Worm (Caenorhabditis elegans) whole organism, late embryonic: ENCODE results near the gene str-138.

Experiments
- C08G9.2 ChIP-seq: sonication (generic microtip); optimal IDR thresholded peaks from 2 replicates; lab custom pipeline; 2016; ENCODE audit warnings: mild to moderate bottlenecking, missing genetic modification characterization, moderate library complexity, missing compliant biosample characterization
- C38D4.7 ChIP-seq: fragments of 200-800 bp; sonication (Bioruptor generic); optimal IDR thresholded peaks from 2 replicates; lab custom pipeline; 2018; ENCODE audit warnings: mild to moderate bottlenecking, missing genetic modification characterization, moderate library complexity, missing compliant biosample characterization
- K02D7.2 ChIP-seq: sonication (generic microtip); optimal IDR thresholded peaks from 2 replicates; lab custom pipeline; 2017; ENCODE audit warnings: mild to moderate bottlenecking, missing genetic modification characterization, missing compliant biosample characterization
- ahr-1 ChIP-seq: sonication (generic microtip); optimal IDR thresholded peaks from 2 replicates; lab custom pipeline; 2016; ENCODE audit warnings: missing genetic modification characterization, missing compliant biosample characterization
- ceh-18 ChIP-seq: sonication (generic microtip); optimal IDR thresholded peaks from 2 replicates; lab custom pipeline; 2016; ENCODE audit warnings: missing genetic modification characterization, missing compliant biosample characterization
- ceh-19 ChIP-seq: fragments of 200-800 bp; sonication (Bioruptor generic); optimal IDR thresholded peaks from 2 replicates; lab custom pipeline; 2018; ENCODE audit warnings: mild to moderate bottlenecking, missing genetic modification characterization, missing compliant biosample characterization
- ceh-2 ChIP-seq: sonication (generic microtip); optimal IDR thresholded peaks from 2 replicates; lab custom pipeline; 2016; ENCODE audit warnings: missing genotype, missing genetic modification characterization, missing compliant biosample characterization
- ceh-24 ChIP-seq: sonication (generic microtip); optimal IDR thresholded peaks from 2 replicates; lab custom pipeline; 2016; ENCODE audit warnings: mild to moderate bottlenecking, missing genetic modification characterization, missing compliant biosample characterization
- ceh-31 ChIP-seq: sonication (generic microtip); optimal IDR thresholded peaks from 2 replicates; lab custom pipeline; 2016; ENCODE audit warnings: missing genetic modification characterization, missing compliant biosample characterization
- ceh-34 ChIP-seq: sonication (generic microtip); optimal IDR thresholded peaks from 2 replicates; lab custom pipeline; 2016; ENCODE audit warnings: mild to moderate bottlenecking, missing genetic modification characterization, missing compliant biosample characterization
- ceh-6 ChIP-seq: fragments of 200-800 bp; sonication (Bioruptor generic); optimal IDR thresholded peaks from 2 replicates; lab custom pipeline; 2018; ENCODE audit warnings: mild to moderate bottlenecking, missing genetic modification characterization, missing compliant biosample characterization
- che-1 ChIP-seq: sonication (generic microtip); optimal IDR thresholded peaks from 2 replicates; lab custom pipeline; 2016; ENCODE audit warnings: mild to moderate bottlenecking, missing genetic modification characterization, missing compliant biosample characterization
- dmd-4 ChIP-seq: sonication (generic microtip); optimal IDR thresholded peaks from 2 replicates; lab custom pipeline; 2016; ENCODE audit warnings: borderline replicate concordance, missing genetic modification characterization, missing compliant biosample characterization
- elt-4 ChIP-seq: sonication (generic microtip); optimal IDR thresholded peaks from 2 replicates; lab custom pipeline; 2016; ENCODE audit warnings: missing genetic modification characterization, missing compliant biosample characterization
- eyg-1 ChIP-seq: sonication (generic microtip); optimal IDR thresholded peaks from 2 replicates; lab custom pipeline; 2016; ENCODE audit warnings: missing genotype, missing genetic modification characterization, missing compliant biosample characterization
- fax-1 ChIP-seq: sonication (generic microtip); optimal IDR thresholded peaks from 2 replicates; lab custom pipeline; 2016; ENCODE audit warnings: missing genotype, missing genetic modification characterization, missing compliant biosample characterization
- fkh-10 ChIP-seq: fragments of 150-350 bp; optimal IDR thresholded peaks from 2 replicates; lab custom pipeline; 2014; ENCODE audit warnings: missing biosample characterization, missing genetic modification reagents, missing genetic modification characterization
- fkh-6 ChIP-seq: sonication (generic microtip); optimal IDR thresholded peaks from 2 replicates; lab custom pipeline; 2016; ENCODE audit warnings: missing genetic modification characterization, missing compliant biosample characterization
- gmeb-2 ChIP-seq: sonication (generic microtip); optimal IDR thresholded peaks from 2 replicates; lab custom pipeline; 2016; ENCODE audit warnings: missing genetic modification characterization, inconsistent platforms, missing compliant biosample characterization
- hlh-13 ChIP-seq: fragments of 200-800 bp; sonication (Bioruptor generic); optimal IDR thresholded peaks from 2 replicates; lab custom pipeline; 2018; ENCODE audit warnings: mild to moderate bottlenecking, missing genetic modification characterization, missing compliant biosample characterization
- hlh-15 ChIP-seq: sonication (generic microtip); optimal IDR thresholded peaks from 2 replicates; lab custom pipeline; 2016; ENCODE audit warnings: missing genetic modification characterization, missing compliant biosample characterization
- hlh-30 ChIP-seq: sonication (generic microtip); optimal IDR thresholded peaks from 2 replicates; lab custom pipeline; 2017; ENCODE audit warnings: antibody characterized with exemption, missing genetic modification characterization, missing compliant biosample characterization; ENCODE audit not compliant: insufficient read depth
- hlh-6 ChIP-seq: sonication (generic microtip); optimal IDR thresholded peaks from 2 replicates; lab custom pipeline; 2016; ENCODE audit warnings: missing genotype, missing genetic modification characterization, missing compliant biosample characterization
- hlh-8 ChIP-seq: sonication (generic microtip); optimal IDR thresholded peaks from 2 replicates; lab custom pipeline; 2016; ENCODE audit warnings: missing genotype, missing genetic modification characterization, missing compliant biosample characterization
- lin-11 ChIP-seq: fragments of 200-800 bp; sonication (Bioruptor generic); optimal IDR thresholded peaks from 2 replicates; lab custom pipeline; 2018; ENCODE audit warnings: mild to moderate bottlenecking, missing genetic modification characterization, missing compliant biosample characterization
- nfya-1 ChIP-seq: sonication (generic microtip); optimal IDR thresholded peaks from 2 replicates; lab custom pipeline; 2017; ENCODE audit warnings: missing genetic modification characterization, mild to moderate bottlenecking, missing compliant biosample characterization, antibody characterized with exemption, moderate library complexity
- nhr-11 ChIP-seq: fragments of 150-350 bp; optimal IDR thresholded peaks from 2 replicates; lab custom pipeline; 2014; ENCODE audit warnings: missing biosample characterization, missing genetic modification characterization
- npax-4 ChIP-seq: sonication (generic microtip); optimal IDR thresholded peaks from 2 replicates; lab custom pipeline; 2016; ENCODE audit warnings: missing genetic modification characterization, missing compliant biosample characterization
- odd-2 ChIP-seq: sonication (generic microtip); optimal IDR thresholded peaks from 2 replicates; lab custom pipeline; 2017; ENCODE audit warnings: antibody characterized with exemption, mild to moderate bottlenecking, missing genetic modification characterization, missing compliant biosample characterization
- pat-9 ChIP-seq: fragments of 200-800 bp; sonication (Bioruptor generic); optimal IDR thresholded peaks from 2 replicates; lab custom pipeline; 2018; ENCODE audit warnings: mild to moderate bottlenecking, missing genetic modification characterization, moderate library complexity, missing compliant biosample characterization
- pha-4 ChIP-seq: fragments of 150-350 bp; optimal IDR thresholded peaks from 2 replicates; lab custom pipeline; 2018; ENCODE audit warnings: missing biosample characterization, missing genetic modification reagents, missing genetic modification characterization
- pqm-1 ChIP-seq: sonication (generic microtip); optimal IDR thresholded peaks from 2 replicates; lab custom pipeline; 2016; ENCODE audit warnings: missing genetic modification characterization, missing compliant biosample characterization
- ref-2 ChIP-seq: sonication (generic microtip); optimal IDR thresholded peaks from 2 replicates; lab custom pipeline; 2016; ENCODE audit warnings: missing genetic modification characterization, missing compliant biosample characterization
- sox-2 ChIP-seq: fragments of 200-800 bp; sonication (Bioruptor generic); IDR thresholded peaks from 2 replicates; pipeline ENCODE4 v1.3.6; 2022; ENCODE audit warnings: missing genetic modification reagents, missing genetic modification characterization, missing compliant biosample characterization
- sox-4 ChIP-seq: sonication (generic microtip); optimal IDR thresholded peaks from 2 replicates; lab custom pipeline; 2017; ENCODE audit warnings: mild to moderate bottlenecking, missing genetic modification characterization, inconsistent platforms, missing compliant biosample characterization
- tbx-2 ChIP-seq: sonication (generic microtip); optimal IDR thresholded peaks from 2 replicates; lab custom pipeline; 2016; ENCODE audit warnings: missing genetic modification characterization, missing compliant biosample characterization
- ttx-3 ChIP-seq: sonication (generic microtip); optimal IDR thresholded peaks from 2 replicates; lab custom pipeline; 2016; ENCODE audit warnings: missing genetic modification reagents, missing genetic modification characterization, missing compliant biosample characterization
- unc-55 ChIP-seq: sonication (generic microtip); optimal IDR thresholded peaks from 2 replicates; lab custom pipeline; 2017; ENCODE audit warnings: missing biosample characterization, missing genetic modification reagents, missing genetic modification characterization
- unc-86 ChIP-seq: sonication (generic microtip); optimal IDR thresholded peaks from 2 replicates; lab custom pipeline; 2016; ENCODE audit warnings: missing genetic modification characterization, missing compliant biosample characterization
- ztf-16 ChIP-seq: sonication (generic microtip); optimal IDR thresholded peaks from 2 replicates; lab custom pipeline; 2017; ENCODE audit warnings: missing genetic modification characterization, missing compliant biosample characterization

str-138 gene

ce11 chrV:8041336-8041868, 17.1 kb upstream of the str-138 start:
- no peak for TF ChIP-seq eyg-1 (tag; lab: Kevin White, UChicago)
- TF ChIP-seq pha-4 (tag; lab: Kevin White, UChicago), result no peak
- no peak for TF ChIP-seq gmeb-2
- no peak for TF ChIP-seq elt-4 (tag; lab: Kevin White, UChicago)
- no peak for TF ChIP-seq odd-2 (tag; lab: Kevin White, UChicago)
- TF ChIP-seq nhr-11 (tag; lab: Kevin White, UChicago), result no peak
- TF ChIP-seq ceh-34 (tag; lab: Kevin White, UChicago), result no peak
- no peak for TF ChIP-seq ceh-24 (tag; lab: Kevin White, UChicago)
- no peak for TF ChIP-seq K02D7.2 (tag; lab: Kevin White, UChicago)
- no peak for TF ChIP-seq ztf-16 (tag; lab: Kevin White, UChicago)
- TF ChIP-seq fkh-6 (tag; lab: Kevin White, UChicago), result no peak
- no peak for TF ChIP-seq ceh-2
- TF ChIP-seq ceh-31, result no peak
- TF ChIP-seq ttx-3 (tag; lab: Kevin White, UChicago), result no peak
- no peak for TF ChIP-seq lin-11 (tag; lab: Kevin White, UChicago)

ce11 chrV:8043664-8044063, 14.8 kb upstream of the str-138 start:
- TF ChIP-seq fkh-10 (GFP tag; lab: Kevin White, UChicago) (no peak), ceh-24 (tag; lab: Kevin White, UChicago) (no peak), pha-4 (tag; lab: Kevin White, UChicago) (no peak), C38D4.7 (GFP tag; lab: Kevin White, UChicago) (no peak), unc-86 (tag; lab: Kevin White, UChicago) (no peak), ref-2 (tag; lab: Kevin White, UChicago) (no peak), elt-4 (tag; lab: Kevin White, UChicago) (no peak)

ce11 chrV:8044957-8045356, 13.5 kb upstream of the str-138 start:
- TF ChIP-seq ceh-31, result no peak
- TF ChIP-seq hlh-13 (GFP tag; lab: Kevin White, UChicago), result no peak
- TF ChIP-seq pqm-1, result no peak
- TF ChIP-seq ref-2 (tag; lab: Kevin White, UChicago), result no peak

ce11 chrV:8046706-8047105, 11.8 kb upstream of the str-138 start, which contains the start of gene ZC513.3:
ZC513.3 (plus strand) TSS chrV:8047006.
- no peak for TF ChIP-seq hlh-6 (tag; lab: Kevin White, UChicago)
- no peak for TF ChIP-seq tbx-2
- TF ChIP-seq nhr-11 (tag; lab: Kevin White, UChicago), result no peak
- no peak for TF ChIP-seq hlh-15 (tag; lab: Kevin White, UChicago)
- TF ChIP-seq ceh-34 (tag; lab: Kevin White, UChicago), result no peak
- no peak for TF ChIP-seq hlh-30 (tag; lab: Kevin White, UChicago)
- no peak for TF ChIP-seq hlh-8
- TF ChIP-seq ceh-19 (GFP tag; lab: Kevin White, UChicago), result no peak
- no peak for TF ChIP-seq npax-4
- TF ChIP-seq ceh-2, result no peak
- TF ChIP-seq nfya-1, result no peak
- no peak for TF ChIP-seq unc-86 (tag; lab: Kevin White, UChicago)
- TF ChIP-seq ceh-18 (tag; lab: Kevin White, UChicago), result no peak
- no peak for TF ChIP-seq K02D7.2 (tag; lab: Kevin White, UChicago)
- no peak for TF ChIP-seq C38D4.7 (GFP tag; lab: Kevin White, UChicago)

ce11 chrV:8050059-8050677, 8.3 kb upstream of the str-138 start:
- TF ChIP-seq ceh-31 (no peak), che-1 (tag; lab: Kevin White, UChicago) (no peak), ceh-6 (GFP tag; lab: Kevin White, UChicago) (no peak), dmd-4 (tag; lab: Kevin White, UChicago) (peak; percentile 14), sox-4 (tag; lab: Kevin White, UChicago) (no peak), ahr-1 (tag; lab: Kevin White, UChicago) (no peak), fax-1 (tag; lab: Kevin White, UChicago) (no peak), unc-55 (no peak), sox-2 (GFP tag; lab: Robert Waterston, UW) (no peak), elt-4 (tag; lab: Kevin White, UChicago) (peak; percentile 74), hlh-15 (tag; lab: Kevin White, UChicago) (no peak), pat-9 (tag; lab: Kevin White, UChicago) (no peak), C08G9.2 (tag; lab: Kevin White, UChicago) (no peak), ceh-18 (tag; lab: Kevin White, UChicago) (no peak)
